Worm (Caenorhabditis elegans): ENCODE results near the gene F55G1.6.

F55G1.6 gene

ce11 chrIV:7473159-7473649 is at the start of gene F55G1.6, which contains the start of gene plk-3:
Gene F55G1.6, plus strand, starts transcription at chrIV:7473517.
Gene plk-3, minus strand, starts transcription at chrIV:7473209.
- TF ChIP-seq ref-1 (GFP tag; conservative IDR thresholded peaks at IDR 0.05) (no peak), ztf-23 (GFP tag; IDR thresholded peaks at IDR 0.05) (no peak), med-1 (GFP tag; optimal IDR thresholded peaks at IDR 0.05; ENCODE audit: insufficient read depth) (no peak), tab-1 (GFP tag; IDR thresholded peaks at IDR 0.05) (no peak), flt-1 (GFP tag; IDR thresholded peaks at IDR 0.05) (no peak), klf-2 (GFP tag; conservative IDR thresholded peaks at IDR 0.05) (no peak), ztf-29 (GFP tag; IDR thresholded peaks at IDR 0.05) (no peak), T22C8.4 (GFP tag; IDR thresholded peaks at IDR 0.05) (no peak), cog-1 (tag; optimal IDR thresholded peaks at IDR 0.05) (no peak)

ce11 chrIV:7424198-7424597 is 49.1 kb upstream of the F55G1.6 start, which contains the start of gene unc-82:
Gene unc-82, plus strand, starts transcription at chrIV:7424498.
- TF ChIP-seq ref-1 (GFP tag; conservative IDR thresholded peaks at IDR 0.05) (no peak), cog-1 (tag; optimal IDR thresholded peaks at IDR 0.05) (no peak), tab-1 (GFP tag; IDR thresholded peaks at IDR 0.05) (no peak), ztf-29 (GFP tag; IDR thresholded peaks at IDR 0.05) (no peak), med-1 (GFP tag; optimal IDR thresholded peaks at IDR 0.05; ENCODE audit: insufficient read depth) (no peak), ztf-23 (GFP tag; IDR thresholded peaks at IDR 0.05) (no peak), T22C8.4 (GFP tag; IDR thresholded peaks at IDR 0.05) (no peak), klf-2 (GFP tag; conservative IDR thresholded peaks at IDR 0.05) (no peak), flt-1 (GFP tag; IDR thresholded peaks at IDR 0.05) (no peak)

- TF ChIP-seq klf-2 (GFP tag; conservative IDR thresholded peaks at IDR 0.05) = no peak
Measured at ce11 chrIV:7426055-7426454, 47.3 kb upstream of the F55G1.6 start.

ce11 chrIV:7428347-7428746 is 45.0 kb upstream of the F55G1.6 start:
- TF ChIP-seq ztf-29 (GFP tag; IDR thresholded peaks at IDR 0.05) (no peak), ref-1 (GFP tag; conservative IDR thresholded peaks at IDR 0.05) (no peak), klf-2 (GFP tag; conservative IDR thresholded peaks at IDR 0.05) (no peak), cog-1 (tag; optimal IDR thresholded peaks at IDR 0.05) (no peak), med-1 (GFP tag; optimal IDR thresholded peaks at IDR 0.05; ENCODE audit: insufficient read depth) (no peak)

- TF ChIP-seq cog-1 (tag; optimal IDR thresholded peaks at IDR 0.05) (no peak), tab-1 (GFP tag; IDR thresholded peaks at IDR 0.05) (no peak), ztf-29 (GFP tag; IDR thresholded peaks at IDR 0.05) (no peak), T22C8.4 (GFP tag; IDR thresholded peaks at IDR 0.05) (no peak), klf-2 (GFP tag; conservative IDR thresholded peaks at IDR 0.05) (no peak), ref-1 (GFP tag; conservative IDR thresholded peaks at IDR 0.05) (no peak), med-1 (GFP tag; optimal IDR thresholded peaks at IDR 0.05; ENCODE audit: insufficient read depth) (no peak), flt-1 (GFP tag; IDR thresholded peaks at IDR 0.05) (no peak), ztf-23 (GFP tag; IDR thresholded peaks at IDR 0.05) (no peak)
Measured at ce11 chrIV:7428998-7429397, 44.3 kb upstream of the F55G1.6 start.

- no peak for TF ChIP-seq klf-2 (GFP tag; conservative IDR thresholded peaks at IDR 0.05)
- TF ChIP-seq T22C8.4 (GFP tag; IDR thresholded peaks at IDR 0.05) = no peak
- no peak for TF ChIP-seq ztf-23 (GFP tag; IDR thresholded peaks at IDR 0.05)
- TF ChIP-seq med-1 (GFP tag; optimal IDR thresholded peaks at IDR 0.05; ENCODE audit: insufficient read depth) = no peak
- TF ChIP-seq ref-1 (GFP tag; conservative IDR thresholded peaks at IDR 0.05) = no peak
- no peak for TF ChIP-seq tab-1 (GFP tag; IDR thresholded peaks at IDR 0.05)
- TF ChIP-seq cog-1 (tag; optimal IDR thresholded peaks at IDR 0.05) = no peak
- no peak for TF ChIP-seq flt-1 (GFP tag; IDR thresholded peaks at IDR 0.05)
- no peak for TF ChIP-seq ztf-29 (GFP tag; IDR thresholded peaks at IDR 0.05)
Measured at ce11 chrIV:7433858-7434257, 39.5 kb upstream of the F55G1.6 start, which contains the start of gene B0496.11. Gene B0496.11, minus strand, starts transcription at chrIV:7433958.

- TF ChIP-seq ref-1 (GFP tag; conservative IDR thresholded peaks at IDR 0.05) (no peak), ztf-29 (GFP tag; IDR thresholded peaks at IDR 0.05) (no peak), klf-2 (GFP tag; conservative IDR thresholded peaks at IDR 0.05) (no peak), T22C8.4 (GFP tag; IDR thresholded peaks at IDR 0.05) (no peak), med-1 (GFP tag; optimal IDR thresholded peaks at IDR 0.05; ENCODE audit: insufficient read depth) (no peak), ztf-23 (GFP tag; IDR thresholded peaks at IDR 0.05) (no peak)
Measured at ce11 chrIV:7439377-7439776, 33.9 kb upstream of the F55G1.6 start.

ce11 chrIV:7440238-7440637 is 33.1 kb upstream of the F55G1.6 start:
- TF ChIP-seq cog-1 (tag; optimal IDR thresholded peaks at IDR 0.05) = no peak
- TF ChIP-seq ztf-29 (GFP tag; IDR thresholded peaks at IDR 0.05) = no peak
- no peak for TF ChIP-seq T22C8.4 (GFP tag; IDR thresholded peaks at IDR 0.05)
- TF ChIP-seq ztf-23 (GFP tag; IDR thresholded peaks at IDR 0.05) = no peak

- 0 out of 2 replicates have a peak, but pooled peaks have one; percentile 37 for TF ChIP-seq flt-1 (GFP tag; IDR thresholded peaks at IDR 0.05)
Measured at ce11 chrIV:7440985-7441384, 32.3 kb upstream of the F55G1.6 start.

- no peak for TF ChIP-seq med-1 (GFP tag; optimal IDR thresholded peaks at IDR 0.05; ENCODE audit: insufficient read depth)
- no peak for TF ChIP-seq cog-1 (tag; optimal IDR thresholded peaks at IDR 0.05)
- TF ChIP-seq ztf-29 (GFP tag; IDR thresholded peaks at IDR 0.05) = no peak
- no peak for TF ChIP-seq klf-2 (GFP tag; conservative IDR thresholded peaks at IDR 0.05)
- TF ChIP-seq T22C8.4 (GFP tag; IDR thresholded peaks at IDR 0.05) = no peak
- TF ChIP-seq flt-1 (GFP tag; IDR thresholded peaks at IDR 0.05) = no peak
- no peak for TF ChIP-seq ztf-23 (GFP tag; IDR thresholded peaks at IDR 0.05)
- no peak for TF ChIP-seq ref-1 (GFP tag; conservative IDR thresholded peaks at IDR 0.05)
- TF ChIP-seq tab-1 (GFP tag; IDR thresholded peaks at IDR 0.05) = no peak
Measured at ce11 chrIV:7445236-7445635, 28.1 kb upstream of the F55G1.6 start, which contains the start of gene valv-1. Gene valv-1, minus strand, starts transcription at chrIV:7445336.

ce11 chrIV:7445995-7446394 is 27.3 kb upstream of the F55G1.6 start, which contains the start of gene B0496.1:
Gene B0496.1, plus strand, starts transcription at chrIV:7446295.
- TF ChIP-seq med-1 (GFP tag; optimal IDR thresholded peaks at IDR 0.05; ENCODE audit: insufficient read depth) = no peak
- TF ChIP-seq cog-1 (tag; optimal IDR thresholded peaks at IDR 0.05) = no peak
